Worm (Caenorhabditis elegans) whole organism, L4 larva: ENCODE measurements around the gene aldo-2.
A peak's percentile ranks its signal among the peaks of the same experiment; 100 is the strongest.

Experiments used
- D1046.2 ChIP-seq: fragments of 200-800 bp; sonication (Bioruptor generic); IDR thresholded peaks from 2 replicates; pipeline ENCODE4 v1.3.6; 2022; ENCODE audit warnings: missing genetic modification characterization, missing compliant biosample characterization
- F10B5.3 ChIP-seq: sonication (generic microtip); optimal IDR thresholded peaks from 2 replicates; lab custom pipeline; 2016; ENCODE audit warnings: mild to moderate bottlenecking, missing genetic modification characterization, missing compliant biosample characterization
- F44E2.7 ChIP-seq: fragments of 200-800 bp; sonication (Bioruptor generic); IDR thresholded peaks from 2 replicates; pipeline ENCODE4 v2.1.2; 2022; ENCODE audit warnings: missing genetic modification characterization, missing compliant biosample characterization
- T20F7.1 ChIP-seq: fragments of 200-800 bp; sonication (Bioruptor generic); optimal IDR thresholded peaks from 2 replicates; lab custom pipeline; 2018; ENCODE audit warnings: mild to moderate bottlenecking, missing genetic modification characterization, missing compliant biosample characterization
- T26A8.4 ChIP-seq: fragments of 200-800 bp; sonication (Bioruptor generic); IDR thresholded peaks from 2 replicates; pipeline ENCODE4 v1.3.6; 2022; ENCODE audit warnings: missing genetic modification characterization, missing compliant biosample characterization
- Y105C5A.15 ChIP-seq: fragments of 200-800 bp; sonication (Bioruptor generic); IDR thresholded peaks from 2 replicates; pipeline ENCODE4 v1.3.6; 2022; ENCODE audit warnings: missing genetic modification characterization, missing compliant biosample characterization
- Y75B8A.6 ChIP-seq: fragments of 200-800 bp; sonication (Bioruptor generic); IDR thresholded peaks from 2 replicates; pipeline ENCODE4 v1.3.6; 2022; ENCODE audit warnings: missing genetic modification reagents, missing genetic modification characterization, missing compliant biosample characterization
- ZK546.5 ChIP-seq, 2 experiments: sonication (generic microtip); optimal IDR thresholded peaks; 2 replicates each; lab custom pipeline; 2017; ENCODE audit warnings: missing biosample characterization in 2 of 2, missing genetic modification characterization in 2 of 2
- aha-1 ChIP-seq: fragments of 150-350 bp; peaks from one replicate; lab custom pipeline; 2014; ENCODE audit warnings: missing biosample characterization, missing genetic modification characterization
- aly-2 ChIP-seq: sonication (generic microtip); optimal IDR thresholded peaks from 2 replicates; lab custom pipeline; 2018; ENCODE audit warnings: missing biosample characterization, missing genetic modification characterization
- arid-1 ChIP-seq: fragments of 200-800 bp; sonication (Bioruptor generic); conservative IDR thresholded peaks from 2 replicates; pipeline ENCODE4 v1.3.6; 2022; ENCODE audit warnings: missing genetic modification reagents, missing genetic modification characterization, missing compliant biosample characterization
- ceh-20 ChIP-seq: fragments of 200-800 bp; sonication (Bioruptor generic); IDR thresholded peaks from 2 replicates; pipeline ENCODE4 v1.3.6; 2022; ENCODE audit warnings: missing genetic modification reagents, missing genetic modification characterization, missing compliant biosample characterization
- ceh-44 ChIP-seq: fragments of 200-800 bp; sonication (Bioruptor generic); IDR thresholded peaks from 2 replicates; pipeline ENCODE4 v1.3.6; 2022; ENCODE audit warnings: missing genetic modification reagents, missing genetic modification characterization, missing compliant biosample characterization
- ces-1 ChIP-seq: fragments of 150-350 bp; sonication (generic microtip); optimal IDR thresholded peaks from 4 replicates; lab custom pipeline; 2014; ENCODE audit warnings: missing biosample characterization, missing genetic modification reagents, missing genetic modification characterization
- ctbp-1 ChIP-seq: fragments of 200-800 bp; sonication (Bioruptor generic); IDR thresholded peaks from 2 replicates; pipeline ENCODE4 v1.3.6; 2022; ENCODE audit warnings: missing genetic modification reagents, missing genetic modification characterization, missing compliant biosample characterization
- daf-19 ChIP-seq: fragments of 200-800 bp; sonication (Bioruptor generic); conservative IDR thresholded peaks from 2 replicates; pipeline ENCODE4 v1.3.6; 2022; ENCODE audit warnings: missing genetic modification characterization, missing compliant biosample characterization
- dmd-6 ChIP-seq: fragments of 200-800 bp; sonication (Bioruptor generic); IDR thresholded peaks from 2 replicates; pipeline ENCODE4 v1.3.6; 2022; ENCODE audit warnings: missing genetic modification reagents, missing genetic modification characterization, missing compliant biosample characterization
- dmd-9 ChIP-seq: fragments of 200-800 bp; sonication (Bioruptor generic); IDR thresholded peaks from 2 replicates; pipeline ENCODE4 v1.3.6; 2022; ENCODE audit warnings: missing genetic modification reagents, missing genetic modification characterization, missing compliant biosample characterization
- duxl-1 ChIP-seq: sonication (generic microtip); optimal IDR thresholded peaks from 2 replicates; lab custom pipeline; 2016; ENCODE audit warnings: mild to moderate bottlenecking, missing genetic modification characterization, moderate library complexity, missing compliant biosample characterization; ENCODE audit not compliant: poor library complexity
- dve-1 ChIP-seq: sonication (generic microtip); optimal IDR thresholded peaks from 2 replicates; lab custom pipeline; 2017; ENCODE audit warnings: antibody characterized with exemption, mild to moderate bottlenecking, missing genetic modification characterization, missing compliant biosample characterization; ENCODE audit not compliant: insufficient read depth
- egl-27 ChIP-seq: sonication (generic microtip); optimal IDR thresholded peaks from 3 replicates; lab custom pipeline; 2017; ENCODE audit warnings: missing biosample characterization, missing genetic modification reagents, missing genetic modification characterization
- hlh-11 ChIP-seq: fragments of 200-800 bp; sonication (Bioruptor generic); optimal IDR thresholded peaks from 2 replicates; lab custom pipeline; 2018; ENCODE audit warnings: mild to moderate bottlenecking, missing genetic modification characterization, missing compliant biosample characterization
- lin-1 ChIP-seq: fragments of 200-800 bp; sonication (Bioruptor generic); IDR thresholded peaks from 2 replicates; pipeline ENCODE4 v1.3.6; 2022; ENCODE audit warnings: missing genetic modification reagents, missing genetic modification characterization, missing compliant biosample characterization
- lin-38 ChIP-seq: fragments of 200-800 bp; sonication (Bioruptor generic); IDR thresholded peaks from 2 replicates; pipeline ENCODE4 v1.3.6; 2022; ENCODE audit warnings: missing genetic modification reagents, missing genetic modification characterization, missing compliant biosample characterization
- lin-39 ChIP-seq: fragments of 150-350 bp; optimal IDR thresholded peaks from 2 replicates; lab custom pipeline; 2014; ENCODE audit warnings: missing biosample characterization, missing genetic modification reagents, missing genetic modification characterization
- mdt-29 ChIP-seq: fragments of 200-800 bp; sonication (Bioruptor generic); IDR thresholded peaks from 2 replicates; pipeline ENCODE4 v1.3.6; 2022; ENCODE audit warnings: missing genetic modification reagents, missing genetic modification characterization, missing compliant biosample characterization
- mep-1 ChIP-seq: fragments of 150-350 bp; sonication (generic microtip); optimal IDR thresholded peaks from 3 replicates; lab custom pipeline; 2014; ENCODE audit warnings: missing biosample characterization, missing genetic modification characterization
- nhr-102 ChIP-seq: sonication (generic microtip); optimal IDR thresholded peaks from 2 replicates; lab custom pipeline; 2016; ENCODE audit warnings: mild to moderate bottlenecking, missing genetic modification characterization, moderate library complexity, missing compliant biosample characterization
- nhr-76 ChIP-seq: fragments of 150-350 bp; optimal IDR thresholded peaks from 2 replicates; lab custom pipeline; 2014; ENCODE audit warnings: missing biosample characterization, missing genetic modification characterization
- pha-4 ChIP-seq, 2 experiments: fragments of 150-350 bp in 1 of 2; fragments of 200-800 bp in 1 of 2; sonication (Bioruptor generic) in 1 of 2; IDR thresholded peaks in 1 of 2; optimal IDR thresholded peaks in 1 of 2; 2 replicates each; pipeline versions ENCODE4 v1.3.6 to Lab custom; 2014 to 2022; ENCODE audit warnings: missing genetic modification characterization in 2 of 2, missing genetic modification reagents in 2 of 2, missing biosample characterization in 1 of 2, missing compliant biosample characterization in 1 of 2
- rbr-2 ChIP-seq: sonication (generic microtip); optimal IDR thresholded peaks from 2 replicates; lab custom pipeline; 2016; ENCODE audit warnings: missing genotype, missing genetic modification characterization, missing compliant biosample characterization
- saeg-2 ChIP-seq: fragments of 200-800 bp; sonication (Bioruptor generic); IDR thresholded peaks from 2 replicates; pipeline ENCODE4 v1.3.6; 2022; ENCODE audit warnings: missing genetic modification reagents, missing genetic modification characterization, missing compliant biosample characterization
- skn-1 ChIP-seq: fragments of 150-350 bp; optimal IDR thresholded peaks from 2 replicates; lab custom pipeline; 2014; ENCODE audit warnings: missing biosample characterization, missing genetic modification characterization
- snpc-4 ChIP-seq: fragments of 150-350 bp; optimal IDR thresholded peaks from 2 replicates; lab custom pipeline; 2014; ENCODE audit warnings: missing biosample characterization, missing genetic modification characterization
- spr-1 ChIP-seq: sonication (generic microtip); optimal IDR thresholded peaks from 2 replicates; lab custom pipeline; 2016; ENCODE audit warnings: mild to moderate bottlenecking, missing genetic modification characterization, missing compliant biosample characterization
- unc-130 ChIP-seq: sonication (generic microtip); optimal IDR thresholded peaks from 2 replicates; lab custom pipeline; 2016; ENCODE audit warnings: missing genetic modification reagents, missing genetic modification characterization, missing compliant biosample characterization
- unc-39 ChIP-seq: sonication (generic microtip); optimal IDR thresholded peaks from 2 replicates; lab custom pipeline; 2017; ENCODE audit warnings: missing biosample characterization, missing genetic modification characterization
- vab-7 ChIP-seq: fragments of 200-800 bp; sonication (Bioruptor generic); IDR thresholded peaks from 2 replicates; pipeline ENCODE4 v1.3.6; 2022; ENCODE audit warnings: missing genetic modification reagents, missing genetic modification characterization, missing compliant biosample characterization
- zag-1 ChIP-seq: fragments of 150-350 bp; optimal IDR thresholded peaks from 2 replicates; lab custom pipeline; 2014; ENCODE audit warnings: missing biosample characterization, missing genetic modification characterization
- zfp-3 ChIP-seq: fragments of 200-800 bp; sonication (Bioruptor generic); conservative IDR thresholded peaks from 2 replicates; pipeline ENCODE4 v1.3.6; 2022; ENCODE audit warnings: missing genetic modification reagents, missing genetic modification characterization, missing compliant biosample characterization
- zip-11 ChIP-seq: fragments of 200-800 bp; sonication (Bioruptor generic); IDR thresholded peaks from 2 replicates; pipeline ENCODE4 v1.3.6; 2022; ENCODE audit warnings: missing genetic modification characterization, missing compliant biosample characterization
- ztf-7 ChIP-seq: fragments of 150-350 bp; optimal IDR thresholded peaks from 2 replicates; lab custom pipeline; 2014; ENCODE audit warnings: missing biosample characterization, missing genetic modification characterization

Gene aldo-2

DNA sequence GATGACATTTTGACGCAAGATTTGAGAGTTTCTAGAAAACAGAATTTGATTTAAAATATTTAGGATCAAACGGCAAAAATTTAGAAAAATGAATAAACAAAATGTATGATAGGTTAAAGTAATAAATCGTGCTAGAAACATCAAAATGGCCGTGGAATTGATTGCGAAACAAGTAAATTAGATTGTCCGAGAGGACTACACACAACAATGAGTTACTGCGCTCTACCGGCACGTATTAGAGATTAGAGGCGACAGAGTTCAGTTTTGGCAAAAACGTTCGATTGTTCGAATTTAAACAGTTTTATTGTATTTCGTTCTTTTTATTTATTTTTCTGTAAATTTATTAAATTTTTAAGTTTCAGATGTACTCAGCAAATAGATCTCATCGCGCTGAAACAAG is 49.3 kb upstream of the aldo-2 start, which contains the start of the genes dnc-2 and bcl-7 (continued):
- TF ChIP-seq skn-1 (no peak), nhr-102 (tag; lab: Kevin White, UChicago) (no peak), aly-2 (tag; lab: Kevin White, UChicago) (no peak), Y75B8A.6 (GFP tag; lab: Robert Waterston, UW) (no peak), T26A8.4 (GFP tag; lab: Robert Waterston, UW) (no peak), pha-4 (GFP tag; IDR thresholded peaks at IDR 0.05; lab: Robert Waterston, UW) (no peak), pha-4 (tag; optimal IDR thresholded peaks at IDR 0.05; lab: Kevin White, UChicago) (peak; percentile 51), ZK546.5 (tag; optimal IDR thresholded peaks at IDR 0.05; lab: Kevin White, UChicago) (no peak), daf-19 (GFP tag; lab: Robert Waterston, UW) (no peak), ztf-7 (tag; lab: Kevin White, UChicago) (no peak), duxl-1 (tag; lab: Kevin White, UChicago) (peak; percentile 15), mep-1 (tag; lab: Kevin White, UChicago) (peak; percentile 38), aha-1 (tag; lab: Kevin White, UChicago) (peak; percentile 9), lin-1 (GFP tag; lab: Robert Waterston, UW) (no peak), zip-11 (GFP tag; lab: Robert Waterston, UW) (no peak), arid-1 (GFP tag; lab: Robert Waterston, UW) (no peak), snpc-4 (tag; lab: Kevin White, UChicago) (no peak), nhr-76 (tag; lab: Kevin White, UChicago) (no peak), ceh-44 (GFP tag; lab: Robert Waterston, UW) (no peak), mdt-29 (GFP tag; lab: Robert Waterston, UW) (no peak), vab-7 (GFP tag; lab: Robert Waterston, UW) (no peak), dmd-9 (GFP tag; lab: Robert Waterston, UW) (no peak), saeg-2 (GFP tag; lab: Robert Waterston, UW) (no peak), unc-39 (tag; lab: Kevin White, UChicago) (no peak), T20F7.1 (peak; percentile 23), zfp-3 (GFP tag; lab: Robert Waterston, UW) (no peak), rbr-2 (peak; percentile 38), ces-1 (GFP tag; lab: Kevin White, UChicago) (no peak), zag-1 (no peak), unc-130 (GFP tag; lab: Kevin White, UChicago) (no peak), spr-1 (tag; lab: Kevin White, UChicago) (no peak), Y105C5A.15 (GFP tag; lab: Robert Waterston, UW) (no peak), dmd-6 (GFP tag; lab: Robert Waterston, UW) (no peak), egl-27 (tag; lab: Kevin White, UChicago) (no peak), ceh-20 (GFP tag; lab: Robert Waterston, UW) (no peak), F44E2.7 (no peak), ctbp-1 (GFP tag; lab: Robert Waterston, UW) (no peak), lin-39 (tag; lab: Kevin White, UChicago) (no peak), D1046.2 (GFP tag; lab: Robert Waterston, UW) (no peak), lin-38 (GFP tag; lab: Robert Waterston, UW) (peak; percentile 88), dve-1 (tag; lab: Kevin White, UChicago) (peak; percentile 37), F10B5.3 (tag; lab: Kevin White, UChicago) (no peak), hlh-11 (no peak)
